Fruit fly (Drosophila melanogaster) whole organism, wandering third instar larva: ENCODE results near the gene spi.

Experiments used
- Hr78 ChIP-seq: fragments of >200 bp; optimal IDR thresholded peaks from 2 replicates; lab custom pipeline; 2017; ENCODE audit warnings: missing biosample characterization, missing genetic modification characterization
- Hr83 ChIP-seq: fragments of 200-300 bp; sonication (Bioruptor generic); optimal IDR thresholded peaks from 2 replicates; lab custom pipeline; 2016; ENCODE audit warnings: missing biosample characterization, mild to moderate bottlenecking, missing genetic modification characterization, moderate library complexity; ENCODE audit not compliant: poor library complexity, severe bottlenecking
- Jra ChIP-seq: sonication (Bioruptor generic); optimal IDR thresholded peaks from 2 replicates; lab custom pipeline; 2016; ENCODE audit warnings: missing biosample characterization, missing genetic modification characterization
- OdsH ChIP-seq: fragments of 200-800 bp; sonication (Bioruptor generic); optimal IDR thresholded peaks from 2 replicates; lab custom pipeline; 2016; ENCODE audit warnings: missing biosample characterization, mild to moderate bottlenecking, missing genetic modification characterization
- Vsx2 ChIP-seq: fragments of 200-300, 225-300 bp; sonication (Bioruptor generic); optimal IDR thresholded peaks from 2 replicates; lab custom pipeline; 2018; ENCODE audit warnings: missing biosample characterization, missing genetic modification characterization; ENCODE audit not compliant: partially characterized antibody
- br ChIP-seq: fragments of 200-800 bp; sonication (Bioruptor generic); optimal IDR thresholded peaks from 2 replicates; lab custom pipeline; 2016; ENCODE audit warnings: missing biosample characterization, missing genetic modification characterization
- jim ChIP-seq: fragments of 175-275, 200-325 bp; sonication (Bioruptor generic); optimal IDR thresholded peaks from 2 replicates; lab custom pipeline; 2016; ENCODE audit warnings: missing biosample characterization, mild to moderate bottlenecking, missing genetic modification characterization
- psq ChIP-seq: fragments of 200-800 bp; sonication (Bioruptor generic); optimal IDR thresholded peaks from 3 replicates; lab custom pipeline; 2017; ENCODE audit warnings: missing biosample characterization, mild to moderate bottlenecking, missing genetic modification characterization, moderate library complexity

DNA sequence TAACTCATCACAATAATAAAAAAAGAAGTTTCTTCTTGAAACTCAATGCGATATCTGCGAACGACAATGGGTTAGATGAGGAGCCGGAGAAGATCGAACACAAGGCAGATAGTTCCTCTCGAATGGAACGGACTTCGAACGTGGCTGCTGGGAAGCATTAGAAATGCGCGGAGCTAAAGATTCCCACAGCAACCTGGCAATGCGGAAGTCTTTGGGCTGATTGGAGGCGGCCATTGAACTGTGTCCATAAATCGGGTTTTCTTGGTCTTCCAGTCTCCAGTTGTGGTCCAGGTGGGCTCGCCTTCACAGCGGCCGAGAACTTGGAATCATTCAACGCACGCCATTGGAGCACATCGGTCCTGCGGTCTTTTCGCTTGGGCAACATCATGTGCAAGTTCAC is 36.8 kb downstream of the spi start, which contains the start of gene CG13081:
- TF ChIP-seq Vsx2 (GFP tag; lab: Kevin White, UChicago) (no peak), Hr78 (GFP tag; lab: Kevin White, UChicago) (no peak), Hr83 (GFP tag; lab: Kevin White, UChicago) (no peak), OdsH (no peak), br (no peak), jim (GFP tag; lab: Kevin White, UChicago) (no peak), Jra (no peak), psq (GFP tag; lab: Kevin White, UChicago) (no peak)
